Fruit fly (Drosophila melanogaster): Measurements from ENCODE around the gene bru2.

Gene bru2

dm6 chr2L:12392406-12392805 lies 48.4 kb downstream of the bru2 start:
- no peak for TF ChIP-seq CG11617 (GFP tag; optimal IDR thresholded peaks at IDR 0.05)
- no peak for TF ChIP-seq CG5204 (GFP tag; optimal IDR thresholded peaks at IDR 0.05)
- no peak for TF ChIP-seq CG1620 (GFP tag; optimal IDR thresholded peaks at IDR 0.05)

DNA sequence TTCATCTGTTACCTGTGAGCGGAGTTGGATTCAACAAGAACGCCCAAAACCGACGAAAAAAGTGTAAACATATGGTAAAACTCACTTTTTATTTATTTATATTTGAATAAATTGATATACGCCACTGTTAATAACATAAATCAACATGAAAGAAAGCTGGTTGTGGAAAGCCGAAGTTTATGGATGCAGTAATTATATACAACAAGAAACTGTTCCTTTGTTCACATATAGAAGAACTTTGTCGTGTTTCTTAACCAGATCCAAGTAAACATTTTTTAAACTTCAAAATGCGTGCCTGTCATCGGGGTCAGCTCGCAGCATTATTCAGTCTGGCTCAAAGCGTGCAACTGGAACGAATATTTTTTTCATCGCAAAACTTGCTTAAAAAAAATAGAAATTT lies 54.0 kb downstream of the bru2 start, which contains the start of gene Pkd2:
TSS of gene Pkd2 (plus strand) at position 301 of the 400 bp plus-strand sequence.
- TF ChIP-seq pad (GFP tag; optimal IDR thresholded peaks at IDR 0.05) (no peak), Mnt (GFP tag; optimal IDR thresholded peaks at IDR 0.05) (no peak), bab1 (GFP tag; optimal IDR thresholded peaks at IDR 0.05) (no peak), CG5204 (GFP tag; optimal IDR thresholded peaks at IDR 0.05) (no peak)

- no peak for TF ChIP-seq bab1 (GFP tag; optimal IDR thresholded peaks at IDR 0.05)
- peak; percentile 94 for TF ChIP-seq kay (GFP tag; ENCODE audit: borderline replicate concordance)
- no peak for TF ChIP-seq CG7101 (tag; optimal IDR thresholded peaks at IDR 0.05)
- no peak for TF ChIP-seq tj (GFP tag; optimal IDR thresholded peaks at IDR 0.05)
- TF ChIP-seq CG33017 (tag; optimal IDR thresholded peaks at IDR 0.05) = no peak
- TF ChIP-seq Hr96 (GFP tag; optimal IDR thresholded peaks at IDR 0.05) = no peak
- peak; percentile 51 for TF ChIP-seq cic (GFP tag; optimal IDR thresholded peaks at IDR 0.05)
Measured at dm6 chr2L:12404555-12405077, 60.6 kb downstream of the bru2 start.

DNA sequence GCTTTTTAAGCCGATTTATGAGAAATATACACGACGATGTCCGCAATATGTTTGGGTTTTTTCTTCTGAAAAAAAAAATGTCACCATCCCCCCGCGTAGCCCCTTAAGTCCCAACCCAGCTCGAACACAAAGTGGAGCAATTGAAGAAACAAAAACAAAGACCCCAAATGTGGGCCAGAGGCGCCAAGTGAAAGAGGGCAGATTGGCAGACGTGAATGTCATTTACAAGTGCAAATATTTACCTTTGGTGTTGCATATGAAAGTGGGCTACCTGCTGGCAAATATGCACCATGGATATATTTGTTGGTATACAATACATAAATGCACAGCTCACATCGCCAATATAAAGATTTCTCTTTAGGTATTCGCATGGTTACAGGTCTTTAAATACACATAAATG lies 66.7 kb downstream of the bru2 start:
- TF ChIP-seq CG5204 (GFP tag; optimal IDR thresholded peaks at IDR 0.05) = no peak
- no peak for TF ChIP-seq CG1620 (GFP tag; optimal IDR thresholded peaks at IDR 0.05)
- TF ChIP-seq Hr96 (GFP tag; optimal IDR thresholded peaks at IDR 0.05) = no peak
- TF ChIP-seq CG14711 (tag; optimal IDR thresholded peaks at IDR 0.05) = no peak
- TF ChIP-seq Clk (GFP tag; optimal IDR thresholded peaks at IDR 0.05) = no peak
- TF ChIP-seq CG33017 (tag; optimal IDR thresholded peaks at IDR 0.05) = no peak

DNA sequence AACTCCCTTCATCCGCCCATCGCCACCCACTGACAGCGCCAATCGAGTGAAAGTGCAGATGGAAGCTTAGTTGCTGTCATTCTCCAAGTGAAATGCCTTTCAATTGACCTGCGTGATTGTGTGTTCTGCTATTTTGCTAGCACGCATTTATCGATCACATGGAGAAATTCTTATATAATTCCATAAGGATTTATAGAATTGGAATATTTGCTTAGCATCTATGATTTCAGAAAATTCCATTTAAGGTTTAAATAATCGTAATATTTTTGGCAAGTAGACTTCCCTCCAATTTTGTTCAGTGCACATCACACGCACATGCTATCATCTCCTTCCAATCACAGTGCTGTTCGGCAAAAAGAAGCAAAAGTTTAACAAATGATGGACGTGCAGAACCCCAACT lies 69.9 kb downstream of the bru2 start:
- TF ChIP-seq CG5204 (GFP tag; optimal IDR thresholded peaks at IDR 0.05) (no peak), bab1 (GFP tag; optimal IDR thresholded peaks at IDR 0.05) (no peak), CG7045 (GFP tag; optimal IDR thresholded peaks at IDR 0.05) (no peak), Clk (GFP tag; optimal IDR thresholded peaks at IDR 0.05) (no peak), tj (GFP tag; optimal IDR thresholded peaks at IDR 0.05) (no peak), CG1620 (GFP tag; optimal IDR thresholded peaks at IDR 0.05) (no peak), ovo (GFP tag; optimal IDR thresholded peaks at IDR 0.05) (no peak), pad (GFP tag; optimal IDR thresholded peaks at IDR 0.05) (no peak), CG33017 (tag; optimal IDR thresholded peaks at IDR 0.05) (no peak), CG14711 (tag; optimal IDR thresholded peaks at IDR 0.05) (no peak), cic (GFP tag; optimal IDR thresholded peaks at IDR 0.05) (no peak), toe (GFP tag; optimal IDR thresholded peaks at IDR 0.05) (no peak), CG11617 (GFP tag; optimal IDR thresholded peaks at IDR 0.05) (no peak), Crg-1 (GFP tag; optimal IDR thresholded peaks at IDR 0.05) (no peak), CG7101 (tag; optimal IDR thresholded peaks at IDR 0.05) (no peak)

- TF ChIP-seq Mnt (GFP tag; optimal IDR thresholded peaks at IDR 0.05) = no peak
- no peak for TF ChIP-seq CG11617 (GFP tag; optimal IDR thresholded peaks at IDR 0.05)
- no peak for TF ChIP-seq bab1 (GFP tag; optimal IDR thresholded peaks at IDR 0.05)
- no peak for TF ChIP-seq ovo (GFP tag; optimal IDR thresholded peaks at IDR 0.05)
- TF ChIP-seq CG7101 (tag; optimal IDR thresholded peaks at IDR 0.05) = no peak
Measured at dm6 chr2L:12415485-12416137, 71.6 kb downstream of the bru2 start.

DNA sequence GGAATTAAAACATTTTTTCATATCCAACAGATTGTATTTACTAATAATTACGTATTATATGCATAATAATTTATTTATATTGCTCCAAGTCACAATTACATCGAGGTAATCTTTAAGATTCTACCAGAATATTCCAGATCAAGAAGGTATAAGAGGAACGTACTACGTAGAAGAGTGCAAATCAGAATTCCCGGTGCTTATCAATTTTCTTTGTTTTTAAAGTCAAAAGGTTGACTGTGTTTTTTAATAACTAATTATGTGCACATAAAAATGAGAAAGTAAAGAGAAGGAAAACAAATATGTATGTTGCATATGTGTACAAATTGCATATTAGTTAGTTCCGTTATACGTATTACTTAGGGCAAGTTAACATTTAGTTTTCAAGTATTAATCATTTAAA lies 77.2 kb downstream of the bru2 start:
- TF ChIP-seq toe (GFP tag; optimal IDR thresholded peaks at IDR 0.05) (no peak), Mnt (GFP tag; optimal IDR thresholded peaks at IDR 0.05) (no peak), pad (GFP tag; optimal IDR thresholded peaks at IDR 0.05) (no peak), Hr96 (GFP tag; optimal IDR thresholded peaks at IDR 0.05) (no peak), ovo (GFP tag; optimal IDR thresholded peaks at IDR 0.05) (no peak), cnc (optimal IDR thresholded peaks at IDR 0.05) (no peak), bab1 (GFP tag; optimal IDR thresholded peaks at IDR 0.05) (no peak)

dm6 chr2L:12421793-12422691 lies 78.0 kb downstream of the bru2 start:
- TF ChIP-seq CG7045 (GFP tag; optimal IDR thresholded peaks at IDR 0.05) (peak; percentile 15), Mnt (GFP tag; optimal IDR thresholded peaks at IDR 0.05) (no peak), CG12768 (GFP tag; optimal IDR thresholded peaks at IDR 0.05) (peak; percentile 56)
